Worm (Caenorhabditis elegans): ENCODE results near the gene sri-28.

sri-28 gene

DNA sequence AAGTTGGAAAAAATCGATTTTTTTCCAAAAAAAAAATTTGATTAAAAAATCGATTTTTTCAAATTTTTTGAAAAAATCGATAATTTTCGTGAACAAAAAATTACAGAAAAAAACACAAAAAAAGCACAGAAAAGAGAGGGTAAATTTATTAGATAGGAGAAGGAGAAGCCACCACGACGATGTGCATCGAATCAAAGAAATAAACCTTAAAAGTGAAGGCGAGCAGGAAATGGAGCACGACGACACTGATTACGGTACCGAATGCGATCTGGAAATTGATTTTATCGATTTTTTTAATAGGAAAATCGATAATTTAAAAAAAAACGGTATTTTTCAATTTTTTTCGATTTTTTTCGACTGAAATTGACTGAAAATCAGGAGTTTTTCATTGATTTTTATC is 16.6 kb downstream of the sri-28 start:
- no peak for TF ChIP-seq nhr-11 (tag; optimal IDR thresholded peaks at IDR 0.05)
- no peak for TF ChIP-seq C34F6.9 (tag; optimal IDR thresholded peaks at IDR 0.05)
- TF ChIP-seq nhr-21 (tag; optimal IDR thresholded peaks at IDR 0.05), result no peak
- TF ChIP-seq elt-3 (tag; optimal IDR thresholded peaks at IDR 0.05), result no peak
- TF ChIP-seq ZK546.5 (tag; optimal IDR thresholded peaks at IDR 0.05), result no peak
- TF ChIP-seq lin-11 (tag; optimal IDR thresholded peaks at IDR 0.05), result no peak
- TF ChIP-seq peb-1 (tag; optimal IDR thresholded peaks at IDR 0.05), result no peak
- TF ChIP-seq ceh-16 (tag; optimal IDR thresholded peaks at IDR 0.05), result no peak
- TF ChIP-seq fos-1 (tag; optimal IDR thresholded peaks at IDR 0.05), result no peak
- no peak for TF ChIP-seq nhr-25 (tag; optimal IDR thresholded peaks at IDR 0.05)

DNA sequence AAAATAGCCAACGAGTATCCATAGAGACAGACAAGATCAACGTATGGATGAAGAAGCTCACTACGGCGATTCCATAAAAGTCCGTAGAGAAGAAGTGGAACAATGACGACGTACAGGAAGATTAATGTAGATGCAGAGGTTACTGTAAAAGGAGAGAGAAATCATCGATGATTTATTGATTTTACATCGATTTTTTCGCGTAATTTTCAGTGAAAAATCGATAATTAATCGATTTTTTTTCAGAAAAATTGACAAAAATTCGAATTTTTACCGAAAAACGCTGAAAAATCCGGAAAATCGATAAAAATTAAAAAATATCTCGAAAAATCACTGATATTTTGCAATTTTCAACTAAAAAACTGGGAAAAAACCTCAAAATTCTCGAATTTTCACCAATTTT is 17.9 kb downstream of the sri-28 start:
- TF ChIP-seq F13H6.1 (tag; optimal IDR thresholded peaks at IDR 0.05), result no peak
- no peak for TF ChIP-seq sma-3 (GFP tag; optimal IDR thresholded peaks at IDR 0.05)
- TF ChIP-seq skn-1 (tag; optimal IDR thresholded peaks at IDR 0.05), result no peak

DNA sequence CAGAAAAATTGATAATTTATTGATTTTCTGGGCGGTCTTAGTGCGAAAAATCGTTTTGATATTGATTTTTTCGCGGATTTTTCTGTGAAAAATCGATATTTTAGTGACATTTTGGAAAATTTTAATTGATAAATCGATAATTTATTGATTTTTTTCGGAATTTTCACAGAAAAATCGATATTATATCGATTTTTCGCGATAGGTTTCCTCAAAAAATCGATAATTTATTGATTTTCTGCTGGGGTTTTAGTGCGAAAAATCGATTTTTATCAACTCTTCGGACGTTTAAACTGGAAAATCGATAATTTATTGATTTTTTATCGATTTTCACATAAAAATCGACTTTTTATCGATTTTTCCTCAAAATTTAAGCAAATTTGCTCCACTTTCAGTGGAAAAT is 19.0 kb downstream of the sri-28 start:
- TF ChIP-seq nhr-129 (tag; optimal IDR thresholded peaks at IDR 0.05) (no peak), nhr-23 (tag; optimal IDR thresholded peaks at IDR 0.05) (no peak), nhr-237 (tag; optimal IDR thresholded peaks at IDR 0.05) (no peak), ztf-4 (tag; optimal IDR thresholded peaks at IDR 0.05) (no peak), snpc-4 (tag; optimal IDR thresholded peaks at IDR 0.05) (no peak), sem-4 (tag; optimal IDR thresholded peaks at IDR 0.05) (no peak), crh-2 (tag; optimal IDR thresholded peaks at IDR 0.05) (no peak), skn-1 (tag; optimal IDR thresholded peaks at IDR 0.05) (no peak), nhr-6 (tag; optimal IDR thresholded peaks at IDR 0.05) (no peak)

DNA sequence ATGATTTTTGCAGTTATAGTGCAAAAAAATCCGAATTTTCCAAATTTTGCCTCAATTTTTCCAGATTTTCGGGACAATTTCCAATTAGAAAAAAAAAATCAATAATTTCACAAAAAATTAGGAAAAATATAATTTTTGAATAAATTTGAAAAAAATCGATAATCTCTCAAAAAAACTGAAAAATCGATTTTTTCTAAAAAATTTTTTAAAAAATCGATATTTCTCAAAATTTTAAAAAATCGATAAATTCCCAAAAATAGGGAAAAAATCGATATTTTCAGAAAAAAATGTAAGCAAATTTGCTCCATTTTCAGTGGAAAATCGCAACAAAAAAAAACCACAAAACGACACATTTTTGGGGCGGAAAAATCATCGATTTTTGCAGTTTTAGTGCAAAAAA is 19.4 kb downstream of the sri-28 start:
- TF ChIP-seq nhr-10 (tag; optimal IDR thresholded peaks at IDR 0.05), result no peak
- no peak for TF ChIP-seq peb-1 (tag; optimal IDR thresholded peaks at IDR 0.05)
- no peak for TF ChIP-seq unc-55 (GFP tag; optimal IDR thresholded peaks at IDR 0.05)
- no peak for TF ChIP-seq snpc-4 (tag; optimal IDR thresholded peaks at IDR 0.05)
- no peak for TF ChIP-seq mdl-1 (tag; optimal IDR thresholded peaks at IDR 0.05)
- no peak for TF ChIP-seq nhr-129 (tag; optimal IDR thresholded peaks at IDR 0.05)
- no peak for TF ChIP-seq dmd-4 (tag; optimal IDR thresholded peaks at IDR 0.05)
- no peak for TF ChIP-seq nhr-11 (tag; optimal IDR thresholded peaks at IDR 0.05)
- no peak for TF ChIP-seq nhr-6 (tag; optimal IDR thresholded peaks at IDR 0.05)
- no peak for TF ChIP-seq nhr-23 (tag; optimal IDR thresholded peaks at IDR 0.05)
- TF ChIP-seq skn-1 (tag; optimal IDR thresholded peaks at IDR 0.05), result no peak
- no peak for TF ChIP-seq ztf-11 (tag; optimal IDR thresholded peaks at IDR 0.05)
- TF ChIP-seq ztf-1 (GFP tag; conservative IDR thresholded peaks at IDR 0.05), result no peak
- no peak for TF ChIP-seq blmp-1 (tag; optimal IDR thresholded peaks at IDR 0.05; ENCODE audit: insufficient read depth)
- TF ChIP-seq aly-2 (tag; optimal IDR thresholded peaks at IDR 0.05), result no peak
- no peak for TF ChIP-seq crh-2 (tag; optimal IDR thresholded peaks at IDR 0.05)

DNA sequence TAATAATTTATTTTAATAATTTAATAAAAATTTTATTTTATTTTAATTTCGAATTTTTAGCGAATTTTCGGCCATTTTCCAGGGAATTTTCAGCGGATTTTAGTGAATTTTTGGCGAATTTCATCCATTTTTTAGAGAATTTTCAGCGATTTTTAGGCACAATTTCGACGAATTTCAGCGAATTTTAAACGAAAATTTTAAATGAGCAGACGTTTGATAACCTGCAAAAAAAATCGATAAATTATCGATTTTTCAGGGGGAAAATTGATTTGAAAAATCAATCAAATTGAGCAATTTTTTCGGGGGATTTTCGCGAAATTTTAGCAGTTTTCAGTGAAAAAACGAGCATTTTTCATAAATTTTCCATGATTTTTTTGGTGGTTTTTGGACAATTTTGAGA is 20.2 kb downstream of the sri-28 start:
- TF ChIP-seq nhr-25 (tag; optimal IDR thresholded peaks at IDR 0.05) (no peak), nhr-6 (tag; optimal IDR thresholded peaks at IDR 0.05) (no peak), nhr-11 (tag; optimal IDR thresholded peaks at IDR 0.05) (no peak), egl-27 (tag; optimal IDR thresholded peaks at IDR 0.05) (no peak), Y55F3AM.14 (GFP tag; optimal IDR thresholded peaks at IDR 0.05) (no peak), mbf-1 (tag; optimal IDR thresholded peaks at IDR 0.05) (no peak), ceh-82 (tag; optimal IDR thresholded peaks at IDR 0.05) (no peak), lin-39 (tag; optimal IDR thresholded peaks at IDR 0.05) (no peak), nhr-10 (tag; optimal IDR thresholded peaks at IDR 0.05) (no peak), unc-55 (GFP tag; optimal IDR thresholded peaks at IDR 0.05) (no peak), crh-2 (tag; optimal IDR thresholded peaks at IDR 0.05) (no peak), C34F6.9 (tag; optimal IDR thresholded peaks at IDR 0.05) (no peak), elt-1 (tag; optimal IDR thresholded peaks at IDR 0.05) (no peak)

DNA sequence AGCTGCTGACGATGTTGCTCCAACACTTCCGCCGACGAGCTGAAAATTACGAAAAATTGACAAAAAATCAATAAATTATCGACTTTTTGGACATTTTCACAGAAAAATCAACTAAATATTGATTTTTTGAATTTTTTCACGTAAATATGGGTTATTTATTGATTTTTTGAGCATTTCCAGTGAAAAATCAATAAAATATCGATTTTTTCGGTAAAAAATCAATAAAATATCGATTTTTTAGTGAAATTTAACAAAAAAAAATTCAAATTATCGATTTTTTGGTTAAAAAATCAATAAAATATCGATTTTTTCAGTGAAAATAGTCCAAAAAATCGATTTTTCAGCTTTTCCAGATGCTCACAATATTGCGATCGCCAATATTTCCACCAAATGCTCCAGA is 21.7 kb downstream of the sri-28 start:
- no peak for TF ChIP-seq crh-2 (tag; optimal IDR thresholded peaks at IDR 0.05)
- no peak for TF ChIP-seq sma-9 (GFP tag; optimal IDR thresholded peaks at IDR 0.05)
- TF ChIP-seq sma-9 (tag; optimal IDR thresholded peaks at IDR 0.05), result no peak
- no peak for TF ChIP-seq lin-11 (tag; optimal IDR thresholded peaks at IDR 0.05)

Data from whole organism, L2 larva.